Worm (Caenorhabditis elegans): ENCODE measurements around the gene thn-6.
A peak's percentile ranks its signal among the peaks of the same experiment; 100 is the strongest.
"Not testable (repeated sequence)": the region's sequence is repeated elsewhere in the genome, so short reads cannot be mapped to it uniquely, and the experiment has no call there.

Gene thn-6

ce11 chrIV:5210606-5211005 lies 18.1 kb upstream of the thn-6 start:
- TF ChIP-seq crh-2 (tag; optimal IDR thresholded peaks at IDR 0.05) = no peak

- TF ChIP-seq nhr-10 (tag; optimal IDR thresholded peaks at IDR 0.05) = no peak
- TF ChIP-seq ztf-11 (tag; optimal IDR thresholded peaks at IDR 0.05) = no peak
- TF ChIP-seq nhr-129 (tag; optimal IDR thresholded peaks at IDR 0.05) = no peak
- no peak for TF ChIP-seq nhr-77 (tag; optimal IDR thresholded peaks at IDR 0.05)
- no peak for TF ChIP-seq unc-39 (tag; optimal IDR thresholded peaks at IDR 0.05)
- TF ChIP-seq gmeb-1 (tag; optimal IDR thresholded peaks at IDR 0.05) = no peak
- no peak for TF ChIP-seq ceh-16 (tag; optimal IDR thresholded peaks at IDR 0.05)
- no peak for TF ChIP-seq nhr-12 (tag; optimal IDR thresholded peaks at IDR 0.05)
- TF ChIP-seq fos-1 (tag; optimal IDR thresholded peaks at IDR 0.05) = no peak
Measured at ce11 chrIV:5215092-5215491, 13.6 kb upstream of the thn-6 start, which contains the start of gene Y59E9AL.4. TSS of gene Y59E9AL.4 (minus strand) at chrIV:5215192.

ce11 chrIV:5216349-5216748 lies 12.4 kb upstream of the thn-6 start:
- TF ChIP-seq fos-1 (tag; optimal IDR thresholded peaks at IDR 0.05) = peak; percentile 37
- no peak for TF ChIP-seq skn-1 (tag; optimal IDR thresholded peaks at IDR 0.05)
- no peak for TF ChIP-seq Y55F3AM.14 (GFP tag; optimal IDR thresholded peaks at IDR 0.05)
- TF ChIP-seq ceh-82 (tag; optimal IDR thresholded peaks at IDR 0.05) = no peak
- no peak for TF ChIP-seq aly-2 (tag; optimal IDR thresholded peaks at IDR 0.05)
- TF ChIP-seq mdl-1 (tag; optimal IDR thresholded peaks at IDR 0.05) = no peak
- TF ChIP-seq F13H6.1 (tag; optimal IDR thresholded peaks at IDR 0.05) = no peak
- TF ChIP-seq lin-39 (tag; optimal IDR thresholded peaks at IDR 0.05) = no peak
- no peak for TF ChIP-seq lsy-2 (tag; optimal IDR thresholded peaks at IDR 0.05)
- TF ChIP-seq alr-1 (tag; optimal IDR thresholded peaks at IDR 0.05) = no peak
- no peak for TF ChIP-seq unc-39 (tag; optimal IDR thresholded peaks at IDR 0.05)
- TF ChIP-seq ama-1 (optimal IDR thresholded peaks at IDR 0.05) = no peak
- peak; percentile 91 for TF ChIP-seq nhr-25 (tag; optimal IDR thresholded peaks at IDR 0.05)
- peak; percentile 63 for TF ChIP-seq sma-3 (GFP tag; optimal IDR thresholded peaks at IDR 0.05)
- peak; percentile 80 for TF ChIP-seq blmp-1 (tag; optimal IDR thresholded peaks at IDR 0.05; ENCODE audit: insufficient read depth)
- TF ChIP-seq nhr-129 (tag; optimal IDR thresholded peaks at IDR 0.05) = no peak
- peak; percentile 27 for TF ChIP-seq crh-2 (tag; optimal IDR thresholded peaks at IDR 0.05)
- no peak for TF ChIP-seq nhr-6 (tag; optimal IDR thresholded peaks at IDR 0.05)
- peak; percentile 53 for TF ChIP-seq sma-9 (GFP tag; optimal IDR thresholded peaks at IDR 0.05)
- TF ChIP-seq sma-9 (tag; optimal IDR thresholded peaks at IDR 0.05) = no peak
- TF ChIP-seq lin-13 (GFP tag; optimal IDR thresholded peaks at IDR 0.05) = no peak

- TF ChIP-seq fos-1, dmd-4, C34F6.9 (tag; optimal IDR thresholded peaks at IDR 0.05): not testable (repeated sequence)
Measured at ce11 chrIV:5218496-5218895, 10.2 kb upstream of the thn-6 start, which contains the start of gene nsph-4.2. TSS of gene nsph-4.2 (plus strand) at chrIV:5218796.

- TF ChIP-seq C34F6.9 (tag; optimal IDR thresholded peaks at IDR 0.05) = no peak
- no peak for TF ChIP-seq ZK546.5 (tag; optimal IDR thresholded peaks at IDR 0.05)
- no peak for TF ChIP-seq sma-3 (GFP tag; optimal IDR thresholded peaks at IDR 0.05)
- TF ChIP-seq lsy-2 (tag; optimal IDR thresholded peaks at IDR 0.05) = no peak
- TF ChIP-seq zag-1 (tag; optimal IDR thresholded peaks at IDR 0.05) = no peak
- no peak for TF ChIP-seq blmp-1 (tag; optimal IDR thresholded peaks at IDR 0.05; ENCODE audit: insufficient read depth)
- TF ChIP-seq lin-11 (tag; optimal IDR thresholded peaks at IDR 0.05) = no peak
- TF ChIP-seq ceh-82 (tag; optimal IDR thresholded peaks at IDR 0.05) = no peak
- no peak for TF ChIP-seq dmd-4 (tag; optimal IDR thresholded peaks at IDR 0.05)
- TF ChIP-seq egl-27 (tag; optimal IDR thresholded peaks at IDR 0.05) = no peak
- TF ChIP-seq snpc-4 (tag; optimal IDR thresholded peaks at IDR 0.05) = no peak
- no peak for TF ChIP-seq elt-3 (tag; optimal IDR thresholded peaks at IDR 0.05)
- no peak for TF ChIP-seq nhr-129 (tag; optimal IDR thresholded peaks at IDR 0.05)
- no peak for TF ChIP-seq nhr-21 (tag; optimal IDR thresholded peaks at IDR 0.05)
Measured at ce11 chrIV:5221721-5222120, 7.0 kb upstream of the thn-6 start.
